Worm (Caenorhabditis elegans) whole organism, early embryonic: ENCODE measurements around the gene fipr-6.

Experiments used
- flt-1 ChIP-seq: fragments of 200-800 bp; sonication (Bioruptor generic); IDR thresholded peaks from 2 replicates; pipeline ENCODE4 v1.3.6; 2022; ENCODE audit warnings: missing genetic modification characterization, missing compliant biosample characterization
- tbx-37 ChIP-seq: fragments of 200-800 bp; sonication (Bioruptor generic); conservative IDR thresholded peaks from 2 replicates; pipeline ENCODE4 v1.3.6; 2022; ENCODE audit warnings: missing genetic modification reagents, missing genetic modification characterization, missing compliant biosample characterization

DNA sequence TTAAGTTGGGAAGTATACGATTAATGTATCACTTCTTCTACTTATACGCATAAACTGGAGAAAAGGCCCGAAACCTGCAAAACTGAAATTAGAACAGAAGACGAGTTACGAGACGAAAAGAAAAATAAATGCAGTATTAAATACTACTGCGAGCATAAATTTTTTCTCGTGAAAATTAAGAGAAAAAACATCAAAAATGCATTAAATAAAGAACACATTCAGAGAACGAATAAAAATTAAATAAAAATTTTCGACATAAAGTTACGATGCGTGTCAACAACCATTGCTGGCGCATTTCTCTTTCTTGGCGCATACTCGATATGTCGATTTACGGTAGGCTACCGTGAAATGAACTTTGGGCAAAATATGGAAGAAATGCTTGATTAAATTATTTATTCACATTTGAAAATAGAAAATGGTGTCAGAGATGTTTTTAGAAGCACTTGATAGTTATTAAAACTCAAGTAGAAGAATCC is 26.1 kb upstream of the fipr-6 start, which contains the start of the genes ZK856.19 and ZK856.11:
- TF ChIP-seq tbx-37 (GFP tag; lab: Robert Waterston, UW) = no peak
- TF ChIP-seq flt-1 = no peak
